Worm (Caenorhabditis elegans) whole organism, L1 larva: ENCODE results near the gene lgc-13.

Experiments used
- ama-1 ChIP-seq: fragments of 150-350 bp; optimal IDR thresholded peaks from 2 replicates; lab custom pipeline; 2014
- ceh-90 ChIP-seq: sonication (generic microtip); optimal IDR thresholded peaks from 2 replicates; lab custom pipeline; 2016; ENCODE audit warnings: missing genetic modification characterization, missing compliant biosample characterization
- elt-3 ChIP-seq, 6 experiments: fragments of 150-350 bp in 1 of 6; sonication (generic microtip); optimal IDR thresholded peaks; 2 replicates each; lab custom pipeline; 2017 to 2018; ENCODE audit warnings: missing biosample characterization in 6 of 6, missing genetic modification characterization in 6 of 6, inconsistent platforms in 1 of 6
- lin-35 ChIP-seq, 2 experiments: fragments of 150-350 bp; optimal IDR thresholded peaks; 2 replicates each; lab custom pipeline; 2014; ENCODE audit warnings: missing biosample characterization in 2 of 2, missing genetic modification characterization in 2 of 2, missing genetic modification reagents in 2 of 2
- lsy-2 ChIP-seq, 2 experiments: fragments of 150-350 bp; optimal IDR thresholded peaks; 2 replicates each; lab custom pipeline; 2014; ENCODE audit warnings: missing biosample characterization in 2 of 2, missing genetic modification characterization in 2 of 2
- nhr-11 ChIP-seq: fragments of 150-350 bp; optimal IDR thresholded peaks from 2 replicates; lab custom pipeline; 2014; ENCODE audit warnings: missing biosample characterization, missing genetic modification characterization
- nhr-77 ChIP-seq: fragments of 150-350 bp; optimal IDR thresholded peaks from 2 replicates; lab custom pipeline; 2014; ENCODE audit warnings: missing biosample characterization, missing genetic modification characterization
- nhr-84 ChIP-seq: sonication (generic microtip); optimal IDR thresholded peaks from 2 replicates; lab custom pipeline; 2017; ENCODE audit warnings: missing biosample characterization, missing genetic modification characterization
- nhr-85 ChIP-seq: sonication (generic microtip); peaks from one replicate; lab custom pipeline; 2016; ENCODE audit warnings: missing genetic modification characterization, inconsistent platforms, missing compliant biosample characterization
- tbx-2 ChIP-seq: sonication (generic microtip); optimal IDR thresholded peaks from 2 replicates; lab custom pipeline; 2016; ENCODE audit warnings: missing genetic modification characterization, missing compliant biosample characterization
- unc-30 ChIP-seq: sonication (generic microtip); optimal IDR thresholded peaks from 2 replicates; lab custom pipeline; 2017; ENCODE audit warnings: missing biosample characterization, missing genetic modification characterization
- ztf-11 ChIP-seq, 2 experiments: sonication (generic microtip); optimal IDR thresholded peaks; 2 replicates each; lab custom pipeline; 2016 to 2017; ENCODE audit warnings: missing genetic modification characterization in 2 of 2, missing biosample characterization in 1 of 2, missing compliant biosample characterization in 1 of 2

DNA sequence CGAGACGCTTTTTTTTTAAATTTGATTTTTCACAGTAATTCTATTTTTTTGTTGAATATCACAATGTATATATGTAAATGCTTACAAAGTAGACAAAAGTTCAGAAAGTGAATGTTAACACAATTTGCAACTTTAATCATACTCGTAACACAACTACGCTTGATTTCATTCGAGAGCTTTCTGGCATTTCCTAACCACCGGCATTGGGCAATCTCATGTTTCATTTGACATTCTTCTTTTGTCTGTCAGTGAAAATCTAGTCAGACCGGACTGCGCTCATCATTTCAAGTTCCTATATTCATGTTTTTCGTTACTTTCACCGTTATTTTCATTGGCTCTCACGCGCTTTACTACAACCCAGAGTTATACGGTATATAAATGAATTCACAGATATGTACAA is 2.2 kb downstream of the lgc-13 start, which contains the start of gene lgc-14:
- no peak for TF ChIP-seq nhr-85 (tag; lab: Kevin White, UChicago)
- no peak for TF ChIP-seq tbx-2 (tag; lab: Kevin White, UChicago)
- TF ChIP-seq nhr-84 (tag; lab: Kevin White, UChicago) = no peak
- TF ChIP-seq lin-35 (GFP tag; optimal IDR thresholded peaks at IDR 0.05; lab: Kevin White, UChicago) = no peak
- TF ChIP-seq ceh-90 = no peak
- no peak for TF ChIP-seq ztf-11 (tag; optimal IDR thresholded peaks at IDR 0.05; lab: Kevin White, UChicago)
- no peak for TF ChIP-seq ama-1 (lab: Kevin White, UChicago)
- no peak for TF ChIP-seq elt-3 (tag; optimal IDR thresholded peaks at IDR 0.05; lab: Kevin White, UChicago)
- no peak for TF ChIP-seq nhr-77 (tag; lab: Kevin White, UChicago)
- TF ChIP-seq unc-30 (tag; lab: Kevin White, UChicago) = no peak
- TF ChIP-seq lsy-2 (tag; optimal IDR thresholded peaks at IDR 0.05; lab: Kevin White, UChicago) = no peak
- no peak for TF ChIP-seq nhr-11 (tag; lab: Kevin White, UChicago)
